Fruit fly (Drosophila melanogaster) whole organism, prepupa: ENCODE results near the gene CG17819.

Experiments used
- CG10631 ChIP-seq: fragments of 200-800 bp; sonication (Bioruptor generic); optimal IDR thresholded peaks from 2 replicates; lab custom pipeline; 2016; ENCODE audit warnings: missing biosample characterization, missing genetic modification characterization
- CG10669 ChIP-seq: fragments of 200-800 bp; sonication (Bioruptor generic); optimal IDR thresholded peaks from 3 replicates; lab custom pipeline; 2018; ENCODE audit warnings: missing biosample characterization, mild to moderate bottlenecking, missing genetic modification characterization, moderate library complexity
- CG11294 ChIP-seq: fragments of 200-800 bp; sonication (Bioruptor generic); IDR thresholded peaks from 2 replicates; pipeline ENCODE4 v1.3.6; 2022; ENCODE audit warnings: missing biosample characterization, missing genetic modification characterization
- CG11762 ChIP-seq: fragments of 200-800 bp; sonication (Bioruptor generic); optimal IDR thresholded peaks from 3 replicates; lab custom pipeline; 2016; ENCODE audit warnings: missing biosample characterization, missing genetic modification characterization; ENCODE audit not compliant: insufficient read depth
- CG15336 ChIP-seq: fragments of 200-800 bp; sonication (Bioruptor generic); IDR thresholded peaks from 2 replicates; pipeline ENCODE4 v1.3.6; 2022; ENCODE audit warnings: missing biosample characterization, missing genetic modification characterization
- CG16779 ChIP-seq: fragments of 200-800 bp; sonication (Bioruptor generic); optimal IDR thresholded peaks from 3 replicates; lab custom pipeline; 2017; ENCODE audit warnings: missing biosample characterization, mild to moderate bottlenecking, missing genetic modification characterization
- CG3032 ChIP-seq: fragments of 200-800 bp; optimal IDR thresholded peaks from 2 replicates; lab custom pipeline; 2019; ENCODE audit warnings: missing biosample characterization, mild to moderate bottlenecking, missing genetic modification characterization, moderate library complexity
- CG31627 ChIP-seq: fragments of 200-800 bp; sonication (Bioruptor generic); optimal IDR thresholded peaks from 3 replicates; lab custom pipeline; 2016; ENCODE audit warnings: missing biosample characterization, missing genetic modification characterization
- CG32006 ChIP-seq: fragments of 200-800 bp; sonication (Bioruptor generic); optimal IDR thresholded peaks from 3 replicates; lab custom pipeline; 2017; ENCODE audit warnings: missing biosample characterization, mild to moderate bottlenecking, missing genetic modification characterization
- CG34406 ChIP-seq: fragments of 200-800 bp; sonication (Bioruptor generic); optimal IDR thresholded peaks from 3 replicates; lab custom pipeline; 2016; ENCODE audit warnings: missing biosample characterization, missing genetic modification characterization
- CG3919 ChIP-seq: fragments of 200-800 bp; sonication (Bioruptor generic); optimal IDR thresholded peaks from 3 replicates; lab custom pipeline; 2016; ENCODE audit warnings: missing biosample characterization, missing genetic modification characterization
- CG4318 ChIP-seq: fragments of 200-800 bp; sonication (Bioruptor generic); optimal IDR thresholded peaks from 3 replicates; lab custom pipeline; 2017; ENCODE audit warnings: missing biosample characterization, mild to moderate bottlenecking, missing genetic modification characterization
- CG6163 ChIP-seq: fragments of 200-800 bp; sonication (Bioruptor generic); IDR thresholded peaks from 3 replicates; pipeline ENCODE4 v1.3.6; 2022; ENCODE audit warnings: missing biosample characterization, missing genetic modification characterization
- CG6276 ChIP-seq: fragments of 200-800 bp; sonication (Bioruptor generic); optimal IDR thresholded peaks from 2 replicates; lab custom pipeline; 2017; ENCODE audit warnings: missing biosample characterization, mild to moderate bottlenecking, missing genetic modification characterization
- CG6792 ChIP-seq: fragments of 200-800 bp; sonication (Bioruptor generic); optimal IDR thresholded peaks from 3 replicates; lab custom pipeline; 2016; ENCODE audit warnings: missing biosample characterization, missing genetic modification characterization
- CG6808 ChIP-seq: fragments of 200-800 bp; sonication (Bioruptor generic); optimal IDR thresholded peaks from 3 replicates; lab custom pipeline; 2017; ENCODE audit warnings: missing biosample characterization, missing genetic modification characterization, mild to moderate bottlenecking, moderate library complexity, missing genetic modification reagents
- CG8119 ChIP-seq: fragments of 200-800 bp; sonication (Bioruptor generic); IDR thresholded peaks from 3 replicates; pipeline ENCODE4 v1.3.6; 2022; ENCODE audit warnings: missing biosample characterization, missing genetic modification characterization
- CG8319 ChIP-seq: fragments of 200-800 bp; sonication (Bioruptor generic); optimal IDR thresholded peaks from 3 replicates; lab custom pipeline; 2016; ENCODE audit warnings: missing biosample characterization, missing genetic modification characterization
- CG8632 ChIP-seq: fragments of 200-800 bp; sonication (Bioruptor generic); optimal IDR thresholded peaks from 3 replicates; lab custom pipeline; 2016; ENCODE audit warnings: missing biosample characterization, missing genetic modification characterization
- CG9139 ChIP-seq: fragments of 200-800 bp; sonication (Bioruptor generic); optimal IDR thresholded peaks from 3 replicates; lab custom pipeline; 2017; ENCODE audit warnings: missing biosample characterization, mild to moderate bottlenecking, missing genetic modification characterization
- Eip75B ChIP-seq: fragments of 200-800 bp; sonication (Bioruptor generic); optimal IDR thresholded peaks from 3 replicates; lab custom pipeline; 2016; ENCODE audit warnings: missing biosample characterization, missing genetic modification characterization
- Eip78C ChIP-seq: fragments of 200-800 bp; sonication (Bioruptor generic); peaks from one replicate; lab custom pipeline; 2016; ENCODE audit warnings: missing biosample characterization, missing genetic modification characterization
- Eip93F ChIP-seq: fragments of 200-800 bp; sonication (Bioruptor generic); optimal IDR thresholded peaks from 2 replicates; lab custom pipeline; 2016; ENCODE audit warnings: missing biosample characterization, mild to moderate bottlenecking, missing genetic modification characterization
- Ets21C ChIP-seq: fragments of 200-800 bp; sonication (Bioruptor generic); optimal IDR thresholded peaks from 3 replicates; lab custom pipeline; 2016; ENCODE audit warnings: missing biosample characterization, missing genetic modification characterization
- Ets96B ChIP-seq: fragments of 200-800 bp; optimal IDR thresholded peaks from 2 replicates; lab custom pipeline; 2019; ENCODE audit warnings: missing biosample characterization, mild to moderate bottlenecking, missing genetic modification characterization, moderate library complexity
- Hr38 ChIP-seq: sonication (Bioruptor generic); optimal IDR thresholded peaks from 2 replicates; lab custom pipeline; 2016; ENCODE audit warnings: missing biosample characterization, missing genetic modification characterization
- Hr39 ChIP-seq: fragments of 200-800 bp; sonication (Bioruptor generic); optimal IDR thresholded peaks from 2 replicates; lab custom pipeline; 2016; ENCODE audit warnings: missing biosample characterization, missing genetic modification characterization
- Hr4 ChIP-seq: fragments of 200-800 bp; sonication (Bioruptor generic); optimal IDR thresholded peaks from 3 replicates; lab custom pipeline; 2016; ENCODE audit warnings: missing biosample characterization, missing genetic modification characterization
- Lpt ChIP-seq: fragments of 200-800 bp; sonication (Bioruptor generic); optimal IDR thresholded peaks from 3 replicates; lab custom pipeline; 2016; ENCODE audit warnings: missing biosample characterization, missing genetic modification characterization
- OdsH ChIP-seq: fragments of 200-800 bp; sonication (Bioruptor generic); optimal IDR thresholded peaks from 3 replicates; lab custom pipeline; 2016; ENCODE audit warnings: missing biosample characterization, missing genetic modification characterization
- Smox ChIP-seq: fragments of 200-800 bp; sonication (Bioruptor generic); optimal IDR thresholded peaks from 3 replicates; lab custom pipeline; 2016; ENCODE audit warnings: missing biosample characterization, missing genetic modification characterization
- Sox102F ChIP-seq: fragments of 200-800 bp; sonication (Bioruptor generic); optimal IDR thresholded peaks from 2 replicates; lab custom pipeline; 2016; ENCODE audit warnings: missing biosample characterization, mild to moderate bottlenecking, missing genetic modification characterization
- Sox14 ChIP-seq: fragments of 200-800 bp; sonication (Bioruptor generic); optimal IDR thresholded peaks from 3 replicates; lab custom pipeline; 2016; ENCODE audit warnings: missing biosample characterization, missing genetic modification characterization
- achi ChIP-seq: fragments of 200-800 bp; sonication (Bioruptor generic); optimal IDR thresholded peaks from 3 replicates; lab custom pipeline; 2016; ENCODE audit warnings: missing biosample characterization, missing genetic modification characterization
- acj6 ChIP-seq: fragments of 200-800 bp; sonication (Bioruptor generic); optimal IDR thresholded peaks from 3 replicates; lab custom pipeline; 2016; ENCODE audit warnings: missing biosample characterization, missing genetic modification characterization
- cyc ChIP-seq: fragments of 200-800 bp; sonication (Bioruptor generic); optimal IDR thresholded peaks from 3 replicates; lab custom pipeline; 2016; ENCODE audit warnings: missing biosample characterization, missing genetic modification characterization
- dac ChIP-seq: fragments of 200-800 bp; sonication (Bioruptor generic); optimal IDR thresholded peaks from 2 replicates; lab custom pipeline; 2017; ENCODE audit warnings: missing biosample characterization, mild to moderate bottlenecking, missing genetic modification characterization
- eg ChIP-seq: fragments of 200-800 bp; sonication (Bioruptor generic); IDR thresholded peaks from 3 replicates; pipeline ENCODE4 v1.3.6; 2022; ENCODE audit warnings: missing biosample characterization, missing genetic modification characterization
- esn ChIP-seq: fragments of 200-800 bp; sonication (Bioruptor generic); optimal IDR thresholded peaks from 2 replicates; lab custom pipeline; 2016; ENCODE audit warnings: missing biosample characterization, mild to moderate bottlenecking, missing genetic modification characterization, moderate library complexity
- fd59A ChIP-seq: fragments of 200-800 bp; sonication (Bioruptor generic); optimal IDR thresholded peaks from 2 replicates; lab custom pipeline; 2017; ENCODE audit warnings: missing biosample characterization, mild to moderate bottlenecking, missing genetic modification characterization, missing genetic modification reagents
- fd85E ChIP-seq: fragments of 200-800 bp; sonication (Bioruptor generic); optimal IDR thresholded peaks from 3 replicates; lab custom pipeline; 2016; ENCODE audit warnings: missing biosample characterization, missing genetic modification characterization
- fkh ChIP-seq: fragments of 200-800 bp; sonication (Bioruptor generic); optimal IDR thresholded peaks from 3 replicates; lab custom pipeline; 2017; ENCODE audit warnings: missing biosample characterization, mild to moderate bottlenecking, missing genetic modification characterization, moderate library complexity
- lz ChIP-seq: fragments of 200-800 bp; sonication (Bioruptor generic); optimal IDR thresholded peaks from 3 replicates; lab custom pipeline; 2016; ENCODE audit warnings: missing biosample characterization, missing genetic modification characterization
- net ChIP-seq: fragments of 200-800 bp; sonication (Bioruptor generic); optimal IDR thresholded peaks from 3 replicates; lab custom pipeline; 2016; ENCODE audit warnings: missing biosample characterization, missing genetic modification characterization
- pdm3 ChIP-seq: fragments of 200-800 bp; sonication (Bioruptor generic); optimal IDR thresholded peaks from 3 replicates; lab custom pipeline; 2016; ENCODE audit warnings: missing biosample characterization, missing genetic modification characterization
- salr ChIP-seq, 2 experiments: fragments of 200-800 bp; sonication (Bioruptor generic); optimal IDR thresholded peaks; 3 replicates each; lab custom pipeline; 2016 to 2018; ENCODE audit warnings: missing biosample characterization in 2 of 2, missing genetic modification characterization in 2 of 2, mild to moderate bottlenecking in 1 of 2
- spab ChIP-seq: fragments of 200-800 bp; sonication (Bioruptor generic); optimal IDR thresholded peaks from 2 replicates; lab custom pipeline; 2017; ENCODE audit warnings: missing biosample characterization, mild to moderate bottlenecking, missing genetic modification characterization, missing genetic modification reagents
- ss ChIP-seq, 2 experiments: fragments of 200-800 bp; sonication (Bioruptor generic); optimal IDR thresholded peaks; 2 replicates in 1 of 2; 3 replicates in 1 of 2; lab custom pipeline; 2017 to 2018; ENCODE audit warnings: mild to moderate bottlenecking in 2 of 2, missing biosample characterization in 2 of 2, missing genetic modification characterization in 2 of 2, moderate library complexity in 1 of 2
- svp ChIP-seq: fragments of 200-800 bp; sonication (Bioruptor generic); peaks from one replicate; lab custom pipeline; 2016; ENCODE audit warnings: missing biosample characterization, missing genetic modification characterization
- topi ChIP-seq: fragments of 200-800 bp; sonication (Bioruptor generic); optimal IDR thresholded peaks from 3 replicates; lab custom pipeline; 2016; ENCODE audit warnings: missing biosample characterization, missing genetic modification characterization
- vri ChIP-seq: fragments of 200-800 bp; sonication (Bioruptor generic); optimal IDR thresholded peaks from 3 replicates; lab custom pipeline; 2016; ENCODE audit warnings: missing biosample characterization, mild to moderate bottlenecking, missing genetic modification characterization

CG17819 gene

DNA sequence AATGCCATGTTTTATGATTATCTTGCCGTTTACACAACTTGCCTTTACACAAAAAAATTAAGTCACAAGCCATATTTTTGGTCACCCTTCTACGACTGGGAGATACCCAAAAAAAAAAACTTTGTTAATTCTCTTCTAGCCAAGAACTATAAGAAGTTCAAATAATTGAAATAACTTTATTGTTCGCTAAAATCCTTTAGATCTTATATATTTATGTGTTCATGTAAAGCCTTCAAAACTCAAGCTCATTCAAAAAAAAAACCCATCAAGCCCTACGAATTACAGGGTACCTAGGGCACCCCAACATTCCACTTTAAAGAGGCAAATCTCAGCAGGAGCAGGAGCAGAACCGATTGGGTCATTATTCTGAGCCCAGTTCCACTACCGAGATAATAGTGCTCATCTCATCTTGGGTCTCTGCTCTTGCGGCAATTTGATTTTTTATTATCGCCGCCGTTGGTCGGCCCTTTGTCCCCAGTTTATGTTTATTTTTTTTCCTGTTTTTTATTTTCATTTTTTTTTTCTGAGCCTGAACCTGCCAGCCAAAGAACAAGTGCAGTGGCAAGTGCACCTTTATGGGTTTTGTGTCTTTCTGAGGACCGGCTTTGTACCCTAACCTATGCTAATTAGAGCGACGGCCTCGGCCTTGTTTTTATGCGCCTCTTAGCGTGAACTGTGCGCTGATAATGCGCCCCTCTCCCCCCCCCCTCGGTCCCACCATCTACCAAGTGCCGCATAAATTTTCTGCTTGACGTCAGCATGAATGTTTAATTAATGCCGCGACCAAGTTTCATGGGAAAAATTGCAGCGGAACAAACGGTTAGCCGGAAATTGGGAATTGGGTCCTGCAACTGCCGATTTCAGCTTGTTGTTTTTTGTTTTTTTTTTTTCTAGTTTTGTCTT is 43.6 kb downstream of the CG17819 start:
- TF ChIP-seq OdsH (no peak), Eip78C (GFP tag; lab: Kevin White, UChicago) (peak; percentile 70), CG11762 (GFP tag; lab: Kevin White, UChicago) (peak; percentile 4), CG32006 (GFP tag; lab: Kevin White, UChicago) (no peak), CG6276 (GFP tag; lab: Kevin White, UChicago) (no peak), Hr39 (GFP tag; lab: Kevin White, UChicago) (peak; percentile 19), CG34406 (GFP tag; lab: Kevin White, UChicago) (no peak), CG6792 (GFP tag; lab: Kevin White, UChicago) (peak; percentile 30), spab (peak; percentile 0), vri (GFP tag; lab: Kevin White, UChicago) (no peak), CG8319 (GFP tag; lab: Kevin White, UChicago) (no peak), Sox102F (no peak), ss (GFP tag; optimal IDR thresholded peaks at IDR 0.05; lab: Kevin White, UChicago) (peak; percentile 28), CG8632 (GFP tag; lab: Kevin White, UChicago) (no peak), CG16779 (tag; lab: Kevin White, UChicago) (no peak), Hr4 (GFP tag; lab: Kevin White, UChicago) (no peak), Ets21C (GFP tag; lab: Kevin White, UChicago) (no peak), CG11294 (GFP tag; lab: Robert Waterston, UW) (no peak), Eip75B (peak; percentile 32), CG31627 (GFP tag; lab: Kevin White, UChicago) (peak; percentile 31), esn (peak; percentile 44), Sox14 (peak; percentile 1), CG9139 (GFP tag; lab: Kevin White, UChicago) (peak; percentile 3), CG15336 (GFP tag; lab: Robert Waterston, UW) (no peak), CG4318 (no peak), acj6 (peak; percentile 42), Smox (GFP tag; lab: Kevin White, UChicago) (peak; percentile 13), Lpt (no peak), Ets96B (no peak), dac (GFP tag; lab: Kevin White, UChicago) (no peak), lz (GFP tag; lab: Kevin White, UChicago) (peak; percentile 6), eg (GFP tag; lab: Robert Waterston, UW) (no peak), Eip93F (GFP tag; lab: Kevin White, UChicago) (no peak), CG3032 (no peak), fd85E (GFP tag; lab: Kevin White, UChicago) (no peak), CG3919 (GFP tag; lab: Kevin White, UChicago) (peak; percentile 14), CG10669 (peak; percentile 42), salr (GFP tag; optimal IDR thresholded peaks at IDR 0.05; lab: Kevin White, UChicago) (no peak), CG8119 (GFP tag; lab: Robert Waterston, UW) (no peak), cyc (GFP tag; lab: Kevin White, UChicago) (peak; percentile 33), CG6163 (peak; percentile 17; the same call in 1 of the 3 replicates), CG10631 (GFP tag; lab: Kevin White, UChicago) (peak; percentile 10), Hr38 (GFP tag; lab: Kevin White, UChicago) (no peak), fkh (no peak), topi (GFP tag; lab: Kevin White, UChicago) (peak; percentile 32), pdm3 (GFP tag; lab: Kevin White, UChicago) (no peak), achi (GFP tag; lab: Kevin White, UChicago) (peak; percentile 1), CG6808 (GFP tag; lab: Kevin White, UChicago) (peak; percentile 44), fd59A (no peak), net (GFP tag; lab: Kevin White, UChicago) (no peak), svp (GFP tag; lab: Kevin White, UChicago) (peak; percentile 71)
